Fruit fly (Drosophila melanogaster): ENCODE measurements around the gene CG32081.

The CG32081 gene

dm6 chr3L:11047877-11048276, 20.5 kb downstream of the CG32081 start (continued):
- TF ChIP-seq slp2 (GFP tag; optimal IDR thresholded peaks at IDR 0.05) (peak; percentile 82), so (GFP tag; IDR thresholded peaks at IDR 0.05) (0 out of 3 replicates have a peak, but pooled peaks have one; percentile 42), Aef1 (GFP tag; IDR thresholded peaks at IDR 0.05) (peak; percentile 53), Bgb (GFP tag; IDR thresholded peaks at IDR 0.05; ENCODE audit: partially characterized antibody) (peak; percentile 28; the same call in 1 of the 2 replicates), grn (GFP tag; optimal IDR thresholded peaks at IDR 0.05) (no peak), CG32532 (GFP tag; IDR thresholded peaks at IDR 0.05) (peak; percentile 92), CG10462 (GFP tag; optimal IDR thresholded peaks at IDR 0.05) (peak; percentile 54), crp (GFP tag; optimal IDR thresholded peaks at IDR 0.05) (peak in 1 of 2 experiments; percentile 14), vnd (GFP tag; IDR thresholded peaks at IDR 0.05; ENCODE audit: partially characterized antibody) (no peak), ac (GFP tag; optimal IDR thresholded peaks at IDR 0.05) (peak; percentile 44), hkb (optimal IDR thresholded peaks at IDR 0.05) (no peak), hkb (GFP tag; IDR thresholded peaks at IDR 0.05) (peak; percentile 55; the same call in 1 of the 2 replicates), lbe (GFP tag; optimal IDR thresholded peaks at IDR 0.05) (no peak), ash1 (GFP tag; optimal IDR thresholded peaks at IDR 0.05) (peak; percentile 24), Hand (GFP tag; optimal IDR thresholded peaks at IDR 0.05) (no peak), usp (GFP tag; optimal IDR thresholded peaks at IDR 0.05) (no peak), cato (GFP tag; optimal IDR thresholded peaks at IDR 0.05; ENCODE audit: borderline replicate concordance) (no peak), trem (tag; optimal IDR thresholded peaks at IDR 0.05) (peak; percentile 33), mirr (GFP tag; optimal IDR thresholded peaks at IDR 0.05) (peak; percentile 74), Awh (GFP tag; IDR thresholded peaks at IDR 0.05) (peak; percentile 61; the same call in 1 of the 2 replicates), pzg (GFP tag; optimal IDR thresholded peaks at IDR 0.05) (peak; percentile 7), Ravus (GFP tag; IDR thresholded peaks at IDR 0.05) (no peak), row (GFP tag; IDR thresholded peaks at IDR 0.05) (peak; percentile 33; the same call in 1 of the 3 replicates), CG11504 (tag; optimal IDR thresholded peaks at IDR 0.05) (peak; percentile 74), CG17612 (GFP tag; IDR thresholded peaks at IDR 0.05) (no peak), CG16863 (GFP tag; optimal IDR thresholded peaks at IDR 0.05) (peak; percentile 81), E2f1 (GFP tag; IDR thresholded peaks at IDR 0.05) (peak; percentile 63), CG5180 (GFP tag; optimal IDR thresholded peaks at IDR 0.05) (peak; percentile 66), CG9817 (tag; optimal IDR thresholded peaks at IDR 0.05) (peak; percentile 65), exex (tag; optimal IDR thresholded peaks at IDR 0.05) (no peak), Sin3A (optimal IDR thresholded peaks at IDR 0.05) (no peak), CG8478 (optimal IDR thresholded peaks at IDR 0.05) (no peak), Rfx (GFP tag; IDR thresholded peaks at IDR 0.05) (peak; percentile 91), en (GFP tag; optimal IDR thresholded peaks at IDR 0.05) (peak; percentile 44), CG6854 (GFP tag; optimal IDR thresholded peaks at IDR 0.05) (peak; percentile 46), CG2202 (tag; optimal IDR thresholded peaks at IDR 0.05) (peak; percentile 55), amos (GFP tag; IDR thresholded peaks at IDR 0.05; ENCODE audit: partially characterized antibody) (peak; percentile 20; the same call in 1 of the 2 replicates), Poxn (GFP tag; IDR thresholded peaks at IDR 0.05) (no peak), scrt (GFP tag; optimal IDR thresholded peaks at IDR 0.05) (peak; percentile 4), tap (tag; optimal IDR thresholded peaks at IDR 0.05) (no peak), CG9215 (GFP tag; IDR thresholded peaks at IDR 0.05) (peak; percentile 65; the same call in 1 of the 2 replicates), wor (GFP tag; IDR thresholded peaks at IDR 0.05) (no peak), CG2120 (GFP tag; optimal IDR thresholded peaks at IDR 0.05) (peak; percentile 72), CG42726 (GFP tag; IDR thresholded peaks at IDR 0.05; ENCODE audit: partially characterized antibody) (no peak; the same call in 1 of the 2 replicates), CG1647 (GFP tag; optimal IDR thresholded peaks at IDR 0.05) (peak; percentile 54), Xrp1 (GFP tag; IDR thresholded peaks at IDR 0.05) (peak; percentile 73), CG8924 (tag; optimal IDR thresholded peaks at IDR 0.05) (peak; percentile 19), Nf-YA (GFP tag; IDR thresholded peaks at IDR 0.05) (peak; percentile 46; the same call in 1 of the 2 replicates), CG10431 (GFP tag; optimal IDR thresholded peaks at IDR 0.05) (peak; percentile 70), Eip74EF (GFP tag; optimal IDR thresholded peaks at IDR 0.05) (no peak), Oaz (GFP tag; IDR thresholded peaks at IDR 0.05) (peak; percentile 70)

Measured in whole organism, embryonic.